Fruit fly (Drosophila melanogaster) whole organism, wandering third instar larva: ENCODE measurements around the gene CG17134.

Source experiments
- Dfd ChIP-seq: fragments of >200 bp; optimal IDR thresholded peaks from 2 replicates; lab custom pipeline; 2017; ENCODE audit warnings: missing biosample characterization, missing genetic modification characterization
- Hr83 ChIP-seq: fragments of 200-300 bp; sonication (Bioruptor generic); optimal IDR thresholded peaks from 2 replicates; lab custom pipeline; 2016; ENCODE audit warnings: missing biosample characterization, mild to moderate bottlenecking, missing genetic modification characterization, moderate library complexity; ENCODE audit not compliant: poor library complexity, severe bottlenecking

DNA sequence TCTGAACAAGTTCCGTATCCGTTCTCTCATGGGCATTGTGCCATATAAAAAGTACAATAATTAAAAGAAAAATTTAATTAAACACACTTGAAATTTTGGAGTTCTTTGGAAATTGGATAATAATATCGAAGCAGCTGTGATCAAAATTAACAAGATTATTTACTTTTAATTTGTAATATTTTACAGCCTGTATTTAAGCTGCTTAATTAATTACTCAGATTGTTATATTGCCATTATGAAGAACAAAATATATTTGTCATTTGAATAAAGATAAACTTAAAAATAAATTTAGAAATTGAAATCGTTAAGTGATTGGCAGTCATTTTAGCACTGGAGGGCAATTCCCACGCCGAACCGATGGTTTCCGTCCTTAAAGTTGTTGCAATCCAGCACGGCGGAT, 25.1 kb downstream of the CG17134 start, which contains the start of the genes CG17139 and CG17140:
- no peak for TF ChIP-seq Hr83 (GFP tag; lab: Kevin White, UChicago)
- TF ChIP-seq Dfd (GFP tag; lab: Kevin White, UChicago): no peak
